Fruit fly (Drosophila melanogaster) whole organism: ENCODE measurements around the gene amos.

Experiments
- CG8478 ChIP-seq: fragments of >200 bp; optimal IDR thresholded peaks from 2 replicates; lab custom pipeline; 2018; ENCODE audit warnings: inconsistent platforms
- Dll ChIP-seq: fragments of >200 bp; optimal IDR thresholded peaks from 2 replicates; lab custom pipeline; 2017
- EcR ChIP-seq, 2 experiments: fragments of >200 bp; optimal IDR thresholded peaks; 2 replicates each; lab custom pipeline; 2017; ENCODE audit warnings: missing biosample characterization in 2 of 2, missing genetic modification characterization in 2 of 2, missing genetic modification reagents in 2 of 2
- pan ChIP-seq: fragments of >200 bp; optimal IDR thresholded peaks from 2 replicates; lab custom pipeline; 2017
- psq ChIP-seq: fragments of >200 bp; optimal IDR thresholded peaks from 2 replicates; lab custom pipeline; 2017
- usp ChIP-seq: fragments of >200 bp; optimal IDR thresholded peaks from 2 replicates; lab custom pipeline; 2017; ENCODE audit warnings: missing biosample characterization, missing genetic modification characterization, mixed read lengths

DNA sequence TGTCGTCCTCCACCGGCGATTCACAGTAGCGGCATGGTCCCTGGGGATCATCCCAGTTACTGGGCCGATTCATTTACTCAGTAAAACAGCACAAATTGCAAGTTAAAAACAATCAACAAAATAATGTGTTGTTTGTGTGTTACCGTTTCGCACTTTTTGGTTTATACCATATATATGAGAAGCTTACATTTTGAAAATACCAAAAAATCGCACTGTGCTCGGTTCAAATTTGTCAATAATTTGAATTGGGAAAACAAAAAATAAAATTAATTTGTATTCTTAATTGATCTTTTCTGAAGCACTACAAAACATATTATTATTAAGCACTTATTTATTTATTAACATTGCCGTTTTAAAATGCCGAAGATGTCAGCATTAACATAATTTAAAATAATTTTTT is 15.4 kb upstream of the amos start, which contains the start of gene Atac2:
- TF ChIP-seq Dll (lab: Kevin White, UChicago), result no peak
- TF ChIP-seq usp (GFP tag; lab: Kevin White, UChicago), result no peak
- no peak for TF ChIP-seq CG8478 (lab: Kevin White, UChicago)
- no peak for TF ChIP-seq psq
- no peak for TF ChIP-seq EcR (GFP tag; optimal IDR thresholded peaks at IDR 0.05; lab: Kevin White, UChicago)
- no peak for TF ChIP-seq pan (lab: Kevin White, UChicago)
